Worm (Caenorhabditis elegans) whole organism, L3 larva: ENCODE measurements around the gene rif-1.2.

Experiments
- ZK546.5 ChIP-seq: sonication (generic microtip); optimal IDR thresholded peaks from 2 replicates; lab custom pipeline; 2017; ENCODE audit warnings: missing biosample characterization, missing genetic modification characterization
- ceh-16 ChIP-seq: sonication (generic microtip); optimal IDR thresholded peaks from 2 replicates; lab custom pipeline; 2017; ENCODE audit warnings: missing biosample characterization, missing genetic modification characterization
- ceh-28 ChIP-seq: fragments of 150-350 bp; optimal IDR thresholded peaks from 2 replicates; lab custom pipeline; 2014; ENCODE audit warnings: missing biosample characterization, missing genetic modification reagents, missing genetic modification characterization
- ceh-9 ChIP-seq: sonication (generic microtip); optimal IDR thresholded peaks from 2 replicates; lab custom pipeline; 2018; ENCODE audit warnings: missing biosample characterization, missing genetic modification characterization
- daf-12 ChIP-seq: fragments of 150-350 bp; optimal IDR thresholded peaks from 2 replicates; lab custom pipeline; 2014; ENCODE audit warnings: missing biosample characterization, missing genetic modification reagents, missing genetic modification characterization
- egl-27 ChIP-seq: sonication (generic microtip); optimal IDR thresholded peaks from 4 replicates; lab custom pipeline; 2017; ENCODE audit warnings: missing biosample characterization, missing genetic modification reagents, missing genetic modification characterization
- egl-5 ChIP-seq: fragments of 150-350 bp; optimal IDR thresholded peaks from 2 replicates; lab custom pipeline; 2017; ENCODE audit warnings: missing biosample characterization, missing genetic modification reagents, missing genetic modification characterization, inconsistent platforms
- elt-1 ChIP-seq: fragments of 150-350 bp; optimal IDR thresholded peaks from 2 replicates; lab custom pipeline; 2014; ENCODE audit warnings: missing biosample characterization, missing genetic modification characterization
- elt-3 ChIP-seq, 3 experiments: fragments of 150-350 bp in 1 of 3; sonication (generic microtip) in 2 of 3; optimal IDR thresholded peaks; 2 replicates in 2 of 3; 4 replicates in 1 of 3; lab custom pipeline; 2014 to 2017; ENCODE audit warnings: missing biosample characterization in 3 of 3, missing genetic modification characterization in 3 of 3
- eor-1 ChIP-seq, 2 experiments: fragments of 150-350 bp; optimal IDR thresholded peaks; 2 replicates each; lab custom pipeline; 2014 to 2018; ENCODE audit warnings: missing biosample characterization in 2 of 2, missing genetic modification characterization in 2 of 2
- fkh-10 ChIP-seq: sonication (generic microtip); optimal IDR thresholded peaks from 2 replicates; lab custom pipeline; 2017; ENCODE audit warnings: missing biosample characterization, missing genetic modification reagents, missing genetic modification characterization
- fkh-2 ChIP-seq: fragments of 150-350 bp; optimal IDR thresholded peaks from 2 replicates; lab custom pipeline; 2014; ENCODE audit warnings: missing biosample characterization, missing genetic modification reagents, missing genetic modification characterization
- hmg-11 ChIP-seq: sonication (generic microtip); optimal IDR thresholded peaks from 2 replicates; lab custom pipeline; 2016; ENCODE audit warnings: missing genetic modification characterization, missing compliant biosample characterization
- jun-1 ChIP-seq: fragments of 150-350 bp; optimal IDR thresholded peaks from 2 replicates; lab custom pipeline; 2014; ENCODE audit warnings: missing biosample characterization, missing genetic modification reagents, missing genetic modification characterization
- lin-15B ChIP-seq: fragments of 150-350 bp; optimal IDR thresholded peaks from 2 replicates; lab custom pipeline; 2014; ENCODE audit warnings: missing biosample characterization, missing genetic modification characterization
- lin-39 ChIP-seq: fragments of 150-350 bp; optimal IDR thresholded peaks from 2 replicates; lab custom pipeline; 2018; ENCODE audit warnings: missing biosample characterization, missing genetic modification reagents, missing genetic modification characterization
- lsy-12 ChIP-seq: sonication (generic microtip); optimal IDR thresholded peaks from 2 replicates; lab custom pipeline; 2016; ENCODE audit warnings: mild to moderate bottlenecking, missing genetic modification characterization, missing compliant biosample characterization
- mdl-1 ChIP-seq: fragments of 150-350 bp; optimal IDR thresholded peaks from 2 replicates; lab custom pipeline; 2014; ENCODE audit warnings: missing biosample characterization, missing genetic modification characterization
- mml-1 ChIP-seq: fragments of 150-350 bp; sonication (generic microtip); optimal IDR thresholded peaks from 3 replicates; lab custom pipeline; 2014; ENCODE audit warnings: missing biosample characterization, missing genetic modification characterization
- nhr-12 ChIP-seq: fragments of 150-350 bp; optimal IDR thresholded peaks from 2 replicates; lab custom pipeline; 2014; ENCODE audit warnings: missing biosample characterization, missing genetic modification characterization
- nhr-23 ChIP-seq: fragments of 150-350 bp; optimal IDR thresholded peaks from 2 replicates; lab custom pipeline; 2014; ENCODE audit warnings: missing biosample characterization, missing genetic modification reagents, missing genetic modification characterization
- nhr-28 ChIP-seq: fragments of 150-350 bp; optimal IDR thresholded peaks from 2 replicates; lab custom pipeline; 2014; ENCODE audit warnings: missing biosample characterization, missing genetic modification characterization
- nhr-43 ChIP-seq: sonication (generic microtip); optimal IDR thresholded peaks from 2 replicates; lab custom pipeline; 2016; ENCODE audit warnings: mild to moderate bottlenecking, missing genetic modification characterization, missing compliant biosample characterization; ENCODE audit not compliant: poor library complexity, severe bottlenecking
- nhr-67 ChIP-seq: fragments of 150-350 bp; optimal IDR thresholded peaks from 2 replicates; lab custom pipeline; 2014; ENCODE audit warnings: missing biosample characterization, missing genetic modification characterization
- pha-4 ChIP-seq: fragments of 150-350 bp; optimal IDR thresholded peaks from 2 replicates; lab custom pipeline; 2014; ENCODE audit warnings: missing biosample characterization, missing genetic modification reagents, missing genetic modification characterization
- pqm-1 ChIP-seq: fragments of 150-350 bp; optimal IDR thresholded peaks from 2 replicates; lab custom pipeline; 2017; ENCODE audit warnings: missing biosample characterization, missing genetic modification characterization, inconsistent platforms
- skn-1 ChIP-seq: fragments of 150-350 bp; optimal IDR thresholded peaks from 2 replicates; lab custom pipeline; 2014; ENCODE audit warnings: missing biosample characterization, missing genetic modification characterization
- unc-39 ChIP-seq: sonication (generic microtip); optimal IDR thresholded peaks from 4 replicates; lab custom pipeline; 2017; ENCODE audit warnings: missing biosample characterization, missing genetic modification characterization
- unc-62 ChIP-seq: fragments of 150-350 bp; sonication (generic microtip); optimal IDR thresholded peaks from 4 replicates; lab custom pipeline; 2014; ENCODE audit warnings: missing biosample characterization, missing genetic modification reagents, missing genetic modification characterization
- zag-1 ChIP-seq: fragments of 150-350 bp; optimal IDR thresholded peaks from 2 replicates; lab custom pipeline; 2014; ENCODE audit warnings: missing biosample characterization, missing genetic modification characterization
- ztf-11 ChIP-seq: fragments of 150-350 bp; optimal IDR thresholded peaks from 2 replicates; lab custom pipeline; 2014; ENCODE audit warnings: missing biosample characterization, missing genetic modification characterization
- ztf-4 ChIP-seq: fragments of 150-350 bp; optimal IDR thresholded peaks from 2 replicates; lab custom pipeline; 2014; ENCODE audit warnings: missing biosample characterization, missing genetic modification characterization

Gene rif-1.2

ce11 chrX:12343279-12343678 lies 27.9 kb downstream of the rif-1.2 start, which contains the start of the genes nspc-9 and nspc-10:
nspc-9 (minus strand) TSS chrX:12343379.
nspc-10 (plus strand) TSS chrX:12343609.
- TF ChIP-seq nhr-23 (tag; lab: Kevin White, UChicago): no peak
- no peak for TF ChIP-seq pha-4
- no peak for TF ChIP-seq ceh-28 (tag; lab: Kevin White, UChicago)
- TF ChIP-seq egl-5 (tag; lab: Kevin White, UChicago): no peak
- no peak for TF ChIP-seq ceh-16 (tag; lab: Kevin White, UChicago)
- TF ChIP-seq ceh-9: no peak
- no peak for TF ChIP-seq nhr-28
- no peak for TF ChIP-seq hmg-11
- TF ChIP-seq unc-62 (GFP tag; lab: Kevin White, UChicago): no peak
- no peak for TF ChIP-seq eor-1 (tag; optimal IDR thresholded peaks at IDR 0.05; lab: Kevin White, UChicago)
- TF ChIP-seq ztf-4: no peak
- TF ChIP-seq, all 47 proteins: peak for 0

- TF ChIP-seq unc-39 (tag; lab: Kevin White, UChicago) (no peak), unc-62 (GFP tag; lab: Kevin White, UChicago) (no peak), ceh-16 (tag; lab: Kevin White, UChicago) (no peak), fkh-2 (tag; lab: Kevin White, UChicago) (no peak), lin-15B (no peak), ZK546.5 (no peak), lin-39 (tag; lab: Kevin White, UChicago) (no peak)
Observed at ce11 chrX:12341338-12341737, 29.9 kb downstream of the rif-1.2 start, which contains the start of gene zig-2. zig-2 (minus strand) TSS chrX:12341438.

- TF ChIP-seq nhr-43 (tag; lab: Kevin White, UChicago) (peak; percentile 10), fkh-2 (tag; lab: Kevin White, UChicago) (no peak)
- TF ChIP-seq, all 47 proteins: peak for 1
Observed at ce11 chrX:12337846-12338490, 33.3 kb downstream of the rif-1.2 start, which contains the start of gene srd-44. srd-44 (plus strand) TSS chrX:12338440.

DNA sequence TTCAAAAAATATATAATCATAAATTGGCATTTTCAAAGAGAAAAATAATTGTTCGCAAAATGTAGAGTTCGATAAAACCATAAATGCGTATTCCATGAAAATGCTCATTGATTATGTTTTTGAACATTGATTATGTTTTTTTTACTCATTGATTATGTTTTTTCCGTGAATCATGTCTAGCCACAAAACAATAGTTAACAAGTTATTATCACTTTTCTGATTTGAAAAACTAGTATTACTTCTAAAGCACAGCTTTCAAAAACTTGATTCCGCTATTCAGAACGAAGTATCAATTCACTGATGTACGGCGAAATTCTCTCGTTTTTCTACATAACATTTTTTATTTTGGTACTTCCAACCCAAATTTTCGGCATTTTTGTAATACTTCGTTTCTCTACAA lies 35.4 kb downstream of the rif-1.2 start, which contains the start of gene srd-48:
Gene srd-48 (plus strand): TSS at position 301 of the 400 bp plus-strand sequence.
- TF ChIP-seq elt-1 (tag; lab: Kevin White, UChicago): no peak
- TF ChIP-seq daf-12: no peak
- TF ChIP-seq nhr-67 (tag; lab: Kevin White, UChicago): no peak
- TF ChIP-seq ZK546.5: no peak
- TF ChIP-seq mdl-1 (tag; lab: Kevin White, UChicago): no peak
- TF ChIP-seq jun-1 (tag; lab: Kevin White, UChicago): no peak
- TF ChIP-seq ztf-4: no peak
- TF ChIP-seq pqm-1 (tag; lab: Kevin White, UChicago): no peak
- TF ChIP-seq nhr-12: no peak
- TF ChIP-seq ceh-16 (tag; lab: Kevin White, UChicago): no peak
- no peak for TF ChIP-seq egl-27 (tag; lab: Kevin White, UChicago)
- no peak for TF ChIP-seq ceh-9

DNA sequence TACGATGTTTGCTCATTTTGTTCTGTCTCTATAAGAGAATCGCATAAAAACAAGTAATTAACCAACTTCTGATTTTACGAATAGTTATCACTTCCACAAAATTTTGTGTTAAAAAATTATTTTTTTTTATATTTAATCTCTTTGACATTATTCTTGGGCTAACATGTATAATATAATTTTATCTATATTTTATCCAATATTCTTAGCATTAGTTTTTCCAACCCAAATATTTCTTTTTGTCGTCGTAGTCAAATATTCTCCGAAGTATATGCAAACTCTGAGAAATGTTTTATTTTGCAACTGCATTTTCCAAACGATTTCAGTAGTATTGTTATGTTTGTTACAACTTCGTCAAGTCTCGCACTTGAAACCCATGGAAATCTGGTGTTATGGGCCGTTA lies 37.7 kb downstream of the rif-1.2 start, which contains the start of gene srd-47:
Gene srd-47 (plus strand): TSS at position 164 of the 400 bp plus-strand sequence.
- TF ChIP-seq elt-1 (tag; lab: Kevin White, UChicago) (no peak), ztf-11 (tag; lab: Kevin White, UChicago) (no peak), mml-1 (tag; lab: Kevin White, UChicago) (no peak), pqm-1 (tag; lab: Kevin White, UChicago) (no peak), jun-1 (tag; lab: Kevin White, UChicago) (no peak), lin-39 (tag; lab: Kevin White, UChicago) (no peak), egl-5 (tag; lab: Kevin White, UChicago) (no peak), nhr-28 (no peak), ceh-9 (no peak), nhr-12 (no peak), skn-1 (tag; lab: Kevin White, UChicago) (no peak), nhr-23 (tag; lab: Kevin White, UChicago) (no peak), pha-4 (no peak), ztf-4 (no peak), hmg-11 (no peak), daf-12 (no peak), lsy-12 (tag; lab: Kevin White, UChicago) (no peak), zag-1 (no peak), elt-3 (tag; optimal IDR thresholded peaks at IDR 0.05; lab: Kevin White, UChicago) (no peak), fkh-10 (GFP tag; lab: Kevin White, UChicago) (no peak)
